Fruit fly (Drosophila melanogaster) whole organism, embryonic: ENCODE data around the gene CG11997.
A peak's percentile ranks its signal among the peaks of the same experiment; 100 is the strongest.

ENCODE experiments used
- Adf1 ChIP-seq: fragments of 200-800 bp; sonication (Bioruptor generic); IDR thresholded peaks from 2 replicates; pipeline ENCODE4 v1.3.6; 2022; ENCODE audit warnings: missing biosample characterization, missing genetic modification characterization
- Blimp-1 ChIP-seq: fragments of 200-800 bp; sonication (Bioruptor generic); optimal IDR thresholded peaks from 3 replicates; lab custom pipeline; 2018; ENCODE audit warnings: missing biosample characterization, missing genetic modification characterization, mild to moderate bottlenecking, moderate library complexity, missing genetic modification reagents
- CG11456 ChIP-seq: fragments of 200-800 bp; sonication (Bioruptor generic); IDR thresholded peaks from 3 replicates; pipeline ENCODE4 v1.3.6; 2022; ENCODE audit warnings: missing biosample characterization, missing genetic modification characterization
- CG12744 ChIP-seq: fragments of 200-800 bp; sonication (Bioruptor generic); optimal IDR thresholded peaks from 2 replicates; lab custom pipeline; 2016; ENCODE audit warnings: missing biosample characterization, missing genetic modification characterization
- CG13624 ChIP-seq: fragments of 200-800 bp; sonication (Bioruptor generic); optimal IDR thresholded peaks from 2 replicates; lab custom pipeline; 2016; ENCODE audit warnings: missing biosample characterization, missing genetic modification characterization
- CG13775 ChIP-seq: fragments of 200-800 bp; sonication (Bioruptor generic); optimal IDR thresholded peaks from 3 replicates; lab custom pipeline; 2017; ENCODE audit warnings: missing biosample characterization, mild to moderate bottlenecking, missing genetic modification characterization
- CG1529 ChIP-seq: fragments of 200-800 bp; sonication (Bioruptor generic); optimal IDR thresholded peaks from 3 replicates; lab custom pipeline; 2018; ENCODE audit warnings: missing biosample characterization, missing genetic modification characterization
- CG18476 ChIP-seq: fragments of 200-800 bp; sonication (Bioruptor generic); optimal IDR thresholded peaks from 2 replicates; lab custom pipeline; 2016; ENCODE audit warnings: missing biosample characterization, mild to moderate bottlenecking, missing genetic modification characterization
- CG2199 ChIP-seq: fragments of 200-800 bp; sonication (Bioruptor generic); IDR thresholded peaks from 3 replicates; pipeline ENCODE4 v1.3.6; 2022; ENCODE audit warnings: missing biosample characterization, missing genetic modification characterization
- CG3407 ChIP-seq: fragments of 200-800 bp; sonication (Bioruptor generic); optimal IDR thresholded peaks from 2 replicates; lab custom pipeline; 2018; ENCODE audit warnings: missing biosample characterization, mild to moderate bottlenecking, missing genetic modification characterization
- CG4328 ChIP-seq: fragments of 200-800 bp; sonication (Bioruptor generic); optimal IDR thresholded peaks from 3 replicates; lab custom pipeline; 2017; ENCODE audit warnings: missing biosample characterization, missing genetic modification reagents, missing genetic modification characterization
- CG4404 ChIP-seq: fragments of 200-800 bp; sonication (Bioruptor generic); IDR thresholded peaks from 2 replicates; pipeline ENCODE4 v1.3.6; 2022; ENCODE audit warnings: missing biosample characterization, missing genetic modification characterization
- CG5953 ChIP-seq: fragments of 200-800 bp; sonication (Bioruptor generic); IDR thresholded peaks from 2 replicates; pipeline ENCODE4 v1.3.6; 2022; ENCODE audit warnings: missing biosample characterization, missing genetic modification characterization
- CG9797 ChIP-seq: fragments of 200-800 bp; sonication (Bioruptor generic); optimal IDR thresholded peaks from 3 replicates; lab custom pipeline; 2018; ENCODE audit warnings: missing biosample characterization, mild to moderate bottlenecking, missing genetic modification characterization
- Chrac-16 ChIP-seq: fragments of 200-800 bp; sonication (Bioruptor generic); optimal IDR thresholded peaks from 3 replicates; lab custom pipeline; 2016; ENCODE audit warnings: missing biosample characterization, missing genetic modification characterization
- CrebB ChIP-seq: fragments of 200-800 bp; sonication (Bioruptor generic); optimal IDR thresholded peaks from 3 replicates; lab custom pipeline; 2018; ENCODE audit warnings: missing biosample characterization, mild to moderate bottlenecking, missing genetic modification characterization
- Dbx ChIP-seq: fragments of 200-800 bp; sonication (Bioruptor generic); IDR thresholded peaks from 3 replicates; pipeline ENCODE4 v1.3.6; 2022; ENCODE audit warnings: missing biosample characterization, missing genetic modification characterization
- Fer2 ChIP-seq: fragments of 200-800 bp; sonication (Bioruptor generic); optimal IDR thresholded peaks from 2 replicates; lab custom pipeline; 2018; ENCODE audit warnings: missing biosample characterization, mild to moderate bottlenecking, missing genetic modification characterization, moderate library complexity
- Gug ChIP-seq: fragments of 200-800 bp; sonication (Bioruptor generic); IDR thresholded peaks from 4 replicates; pipeline ENCODE4 v1.3.6; 2022; ENCODE audit warnings: missing biosample characterization, missing genetic modification characterization
- HHEX ChIP-seq: fragments of 200-800 bp; sonication (Bioruptor generic); optimal IDR thresholded peaks from 3 replicates; lab custom pipeline; 2017; ENCODE audit warnings: missing biosample characterization, mild to moderate bottlenecking, missing genetic modification characterization, missing genetic modification reagents
- HLH4C ChIP-seq: fragments of 200-800 bp; sonication (Bioruptor generic); IDR thresholded peaks from 3 replicates; pipeline ENCODE4 v1.3.6; 2022; ENCODE audit warnings: missing biosample characterization, missing genetic modification characterization; ENCODE audit not compliant: partially characterized antibody
- Hr3 ChIP-seq: fragments of 200-800 bp; sonication (Bioruptor generic); optimal IDR thresholded peaks from 3 replicates; lab custom pipeline; 2016; ENCODE audit warnings: missing biosample characterization, missing genetic modification characterization
- Oli ChIP-seq: fragments of 200-800 bp; sonication (Bioruptor generic); optimal IDR thresholded peaks from 2 replicates; lab custom pipeline; 2018; ENCODE audit warnings: missing biosample characterization, mild to moderate bottlenecking, missing genetic modification characterization, moderate library complexity
- Rx ChIP-seq: fragments of 200-800 bp; sonication (Bioruptor generic); IDR thresholded peaks from 2 replicates; pipeline ENCODE4 v1.3.6; 2022; ENCODE audit warnings: missing biosample characterization, missing genetic modification characterization
- Side ChIP-seq: fragments of 200-800 bp; sonication (Bioruptor generic); optimal IDR thresholded peaks from 2 replicates; lab custom pipeline; 2016; ENCODE audit warnings: missing biosample characterization, missing genetic modification characterization
- Stat92E ChIP-seq, 3 experiments: fragments of >200 bp in 2 of 3; fragments of 200-800 bp in 1 of 3; sonication (Bioruptor generic) in 1 of 3; optimal IDR thresholded peaks; 2 replicates each; lab custom pipeline; 2017 to 2019; ENCODE audit warnings: missing biosample characterization in 3 of 3, missing genetic modification characterization in 3 of 3, mild to moderate bottlenecking in 1 of 3, moderate library complexity in 1 of 3
- Usf ChIP-seq: fragments of 200-800 bp; sonication (Bioruptor generic); optimal IDR thresholded peaks from 2 replicates; lab custom pipeline; 2017; ENCODE audit warnings: missing genotype, missing biosample characterization, missing genetic modification characterization
- Xrp1 ChIP-seq: fragments of 200-800 bp; sonication (Bioruptor generic); IDR thresholded peaks from 2 replicates; pipeline ENCODE4 v1.3.6; 2022; ENCODE audit warnings: missing biosample characterization, missing genetic modification characterization
- abd-A ChIP-seq: fragments of 200-800 bp; sonication (Bioruptor generic); optimal IDR thresholded peaks from 3 replicates; lab custom pipeline; 2019; ENCODE audit warnings: missing biosample characterization, mild to moderate bottlenecking, missing genetic modification characterization, moderate library complexity
- aop ChIP-seq: fragments of 200-800 bp; sonication (Bioruptor generic); IDR thresholded peaks from 2 replicates; pipeline ENCODE4 v1.3.6; 2022; ENCODE audit warnings: missing biosample characterization, missing genetic modification characterization
- bbx ChIP-seq: fragments of 200-800 bp; sonication (Bioruptor generic); IDR thresholded peaks from 2 replicates; pipeline ENCODE4 v1.3.6; 2022; ENCODE audit warnings: missing biosample characterization, missing genetic modification characterization; ENCODE audit not compliant: partially characterized antibody
- bsh ChIP-seq, 2 experiments: fragments of 200-800 bp; sonication (Bioruptor generic); optimal IDR thresholded peaks; 2 replicates each; lab custom pipeline; 2017 to 2018; ENCODE audit warnings: mild to moderate bottlenecking in 2 of 2, missing biosample characterization in 2 of 2, missing genetic modification characterization in 2 of 2, moderate library complexity in 1 of 2
- ci ChIP-seq: fragments of 200-800 bp; sonication (Bioruptor generic); IDR thresholded peaks from 3 replicates; pipeline ENCODE4 v1.3.6; 2022; ENCODE audit warnings: missing biosample characterization, missing genetic modification characterization
- dmrt11E ChIP-seq: fragments of 200-800 bp; sonication (Bioruptor generic); optimal IDR thresholded peaks from 3 replicates; lab custom pipeline; 2018; ENCODE audit warnings: missing biosample characterization, mild to moderate bottlenecking, missing genetic modification characterization, moderate library complexity
- emc ChIP-seq: fragments of 200-800 bp; sonication (Bioruptor generic); optimal IDR thresholded peaks from 2 replicates; lab custom pipeline; 2016; ENCODE audit warnings: missing biosample characterization, missing genetic modification characterization
- ewg ChIP-seq: fragments of 200-800 bp; sonication (Bioruptor generic); optimal IDR thresholded peaks from 3 replicates; lab custom pipeline; 2017; ENCODE audit warnings: mild to moderate bottlenecking, missing biosample characterization, missing genetic modification reagents, missing genetic modification characterization
- h ChIP-seq: fragments of >200 bp; optimal IDR thresholded peaks from 2 replicates; lab custom pipeline; 2017
- hb ChIP-seq: fragments of 200-800 bp; sonication (Bioruptor generic); IDR thresholded peaks from 3 replicates; pipeline ENCODE4 v1.3.6; 2022; ENCODE audit warnings: missing biosample characterization, missing genetic modification characterization; ENCODE audit not compliant: partially characterized antibody
- hkb ChIP-seq, 2 experiments: fragments of 200-800 bp in 1 of 2; fragments of >200 bp in 1 of 2; sonication (Bioruptor generic) in 1 of 2; IDR thresholded peaks in 1 of 2; optimal IDR thresholded peaks in 1 of 2; 2 replicates each; pipeline versions ENCODE4 v1.3.6 to Lab custom; 2017 to 2022; ENCODE audit warnings: missing biosample characterization in 1 of 2, missing genetic modification characterization in 1 of 2
- lola ChIP-seq, 3 experiments: fragments of >200 bp in 2 of 3; fragments of 200-800 bp in 1 of 3; sonication (Bioruptor generic) in 1 of 3; optimal IDR thresholded peaks; 2 replicates each; lab custom pipeline; 2017 to 2019; ENCODE audit warnings: missing biosample characterization in 3 of 3, missing genetic modification characterization in 3 of 3, mild to moderate bottlenecking in 1 of 3, moderate library complexity in 1 of 3
- luna ChIP-seq: fragments of 200-800 bp; sonication (Bioruptor generic); optimal IDR thresholded peaks from 2 replicates; lab custom pipeline; 2016; ENCODE audit warnings: missing biosample characterization, missing genetic modification characterization
- nom ChIP-seq: fragments of 200-800 bp; sonication (Bioruptor generic); optimal IDR thresholded peaks from 2 replicates; lab custom pipeline; 2017; ENCODE audit warnings: missing biosample characterization, missing genetic modification characterization, mild to moderate bottlenecking, moderate library complexity, missing genetic modification reagents
- org-1 ChIP-seq: fragments of 200-800 bp; sonication (Bioruptor generic); optimal IDR thresholded peaks from 2 replicates; lab custom pipeline; 2017; ENCODE audit warnings: missing biosample characterization, missing genetic modification characterization
- p53 ChIP-seq: fragments of 200-800 bp; sonication (Bioruptor generic); optimal IDR thresholded peaks from 2 replicates; lab custom pipeline; 2016; ENCODE audit warnings: missing biosample characterization, missing genetic modification characterization
- schlank ChIP-seq: fragments of 200-800 bp; sonication (Bioruptor generic); optimal IDR thresholded peaks from 2 replicates; lab custom pipeline; 2018; ENCODE audit warnings: missing biosample characterization, mild to moderate bottlenecking, missing genetic modification characterization
- tin ChIP-seq: fragments of 200-800 bp; sonication (Bioruptor generic); optimal IDR thresholded peaks from 3 replicates; lab custom pipeline; 2016; ENCODE audit warnings: missing biosample characterization, missing genetic modification characterization
- toy ChIP-seq: fragments of 200-800 bp; sonication (Bioruptor generic); IDR thresholded peaks from 2 replicates; pipeline ENCODE4 v1.3.6; 2022; ENCODE audit warnings: missing biosample characterization, missing genetic modification characterization
- zen2 ChIP-seq: fragments of 200-800 bp; sonication (Bioruptor generic); IDR thresholded peaks from 3 replicates; pipeline ENCODE4 v1.3.6; 2022; ENCODE audit warnings: missing biosample characterization, missing genetic modification characterization; ENCODE audit not compliant: partially characterized antibody

The CG11997 gene

dm6 chr3R:9220064-9220864 lies 42.9 kb downstream of the CG11997 start (continued):
- TF ChIP-seq bbx (GFP tag; lab: Robert Waterston, UW) (no peak), CG11456 (GFP tag; lab: Robert Waterston, UW) (no peak; the same call in 2 of the 3 replicates), Oli (tag; lab: Kevin White, UChicago) (no peak), Stat92E (GFP tag; optimal IDR thresholded peaks at IDR 0.05; lab: Kevin White, UChicago) (no peak), nom (GFP tag; lab: Kevin White, UChicago) (peak; percentile 78), Fer2 (tag; lab: Kevin White, UChicago) (no peak), Rx (GFP tag; lab: Robert Waterston, UW) (no peak), CG1529 (GFP tag; lab: Kevin White, UChicago) (no peak), Gug (GFP tag; lab: Robert Waterston, UW) (peak; percentile 32; the same call in 1 of the 4 replicates), CG2199 (GFP tag; lab: Robert Waterston, UW) (no peak), Dbx (GFP tag; lab: Robert Waterston, UW) (peak; percentile 72), h (lab: Kevin White, UChicago) (no peak), HLH4C (no peak), CG13775 (GFP tag; lab: Kevin White, UChicago) (peak; percentile 63), zen2 (GFP tag; lab: Robert Waterston, UW) (no peak), CG4404 (no peak), Usf (GFP tag; lab: Kevin White, UChicago) (no peak), lola (GFP tag; optimal IDR thresholded peaks at IDR 0.05; lab: Kevin White, UChicago) (no peak), Side (GFP tag; lab: Kevin White, UChicago) (peak; percentile 32), org-1 (GFP tag; lab: Kevin White, UChicago) (peak; percentile 24), CG9797 (GFP tag; lab: Kevin White, UChicago) (no peak), CG18476 (GFP tag; lab: Kevin White, UChicago) (peak; percentile 16), CG3407 (GFP tag; lab: Kevin White, UChicago) (no peak), bsh (GFP tag; optimal IDR thresholded peaks at IDR 0.05; lab: Kevin White, UChicago) (peak; percentile 30 to 96), aop (no peak), emc (GFP tag; lab: Kevin White, UChicago) (no peak), p53 (no peak), luna (peak; percentile 50), abd-A (peak; percentile 93), CG4328 (GFP tag; lab: Kevin White, UChicago) (no peak), ewg (no peak), hb (GFP tag; lab: Robert Waterston, UW) (no peak), dmrt11E (tag; lab: Kevin White, UChicago) (peak; percentile 16), CG13624 (GFP tag; lab: Kevin White, UChicago) (peak; percentile 5), CG12744 (peak; percentile 58), tin (GFP tag; lab: Kevin White, UChicago) (peak; percentile 17), CG5953 (GFP tag; lab: Robert Waterston, UW) (no peak), Chrac-16 (peak; percentile 59), toy (GFP tag; lab: Robert Waterston, UW) (no peak), Hr3 (no peak), ci (GFP tag; lab: Robert Waterston, UW) (peak; percentile 22; the same call in 1 of the 3 replicates), Blimp-1 (GFP tag; lab: Kevin White, UChicago) (peak; percentile 20), CrebB (tag; lab: Kevin White, UChicago) (peak; percentile 6), schlank (tag; lab: Kevin White, UChicago) (no peak), hkb (optimal IDR thresholded peaks at IDR 0.05; lab: Kevin White, UChicago) (no peak), hkb (GFP tag; IDR thresholded peaks at IDR 0.05; lab: Robert Waterston, UW) (0 out of 2 replicates have a peak, but pooled peaks have one; percentile 46), Xrp1 (GFP tag; lab: Robert Waterston, UW) (peak; percentile 58; the same call in 1 of the 2 replicates), HHEX (GFP tag; lab: Kevin White, UChicago) (peak; percentile 37), Adf1 (peak; percentile 39; the same call in 1 of the 2 replicates)
